Worm (Caenorhabditis elegans) whole organism, late embryonic: ENCODE results near the gene F23A7.4.

Experiments used
- C38D4.7 ChIP-seq: fragments of 200-800 bp; sonication (Bioruptor generic); optimal IDR thresholded peaks from 2 replicates; lab custom pipeline; 2018; ENCODE audit warnings: mild to moderate bottlenecking, missing genetic modification characterization, moderate library complexity, missing compliant biosample characterization
- F13H6.1 ChIP-seq: sonication (generic microtip); optimal IDR thresholded peaks from 2 replicates; lab custom pipeline; 2016; ENCODE audit warnings: missing genetic modification characterization, missing compliant biosample characterization
- K02D7.2 ChIP-seq: sonication (generic microtip); optimal IDR thresholded peaks from 2 replicates; lab custom pipeline; 2017; ENCODE audit warnings: mild to moderate bottlenecking, missing genetic modification characterization, missing compliant biosample characterization
- K09A11.1 ChIP-seq: sonication (generic microtip); optimal IDR thresholded peaks from 2 replicates; lab custom pipeline; 2017; ENCODE audit warnings: antibody characterized with exemption, mild to moderate bottlenecking, missing genetic modification characterization, missing compliant biosample characterization; ENCODE audit not compliant: insufficient read depth
- T23F11.4 ChIP-seq: fragments of 200-800 bp; sonication (Bioruptor generic); optimal IDR thresholded peaks from 2 replicates; lab custom pipeline; 2018; ENCODE audit warnings: mild to moderate bottlenecking, missing genetic modification characterization, missing compliant biosample characterization
- Y22D7AL.16 ChIP-seq: sonication (generic microtip); optimal IDR thresholded peaks from 2 replicates; lab custom pipeline; 2016; ENCODE audit warnings: missing genetic modification characterization, missing compliant biosample characterization
- ahr-1 ChIP-seq: sonication (generic microtip); optimal IDR thresholded peaks from 2 replicates; lab custom pipeline; 2016; ENCODE audit warnings: missing genetic modification characterization, missing compliant biosample characterization
- ceh-14 ChIP-seq: sonication (generic microtip); optimal IDR thresholded peaks from 2 replicates; lab custom pipeline; 2016; ENCODE audit warnings: missing genotype, missing genetic modification characterization, missing compliant biosample characterization
- ceh-18 ChIP-seq: sonication (generic microtip); optimal IDR thresholded peaks from 2 replicates; lab custom pipeline; 2016; ENCODE audit warnings: missing genetic modification characterization, missing compliant biosample characterization
- ceh-19 ChIP-seq: fragments of 200-800 bp; sonication (Bioruptor generic); optimal IDR thresholded peaks from 2 replicates; lab custom pipeline; 2018; ENCODE audit warnings: mild to moderate bottlenecking, missing genetic modification characterization, missing compliant biosample characterization
- ceh-2 ChIP-seq: sonication (generic microtip); optimal IDR thresholded peaks from 2 replicates; lab custom pipeline; 2016; ENCODE audit warnings: missing genotype, missing genetic modification characterization, missing compliant biosample characterization
- ceh-22 ChIP-seq: sonication (generic microtip); optimal IDR thresholded peaks from 2 replicates; lab custom pipeline; 2017; ENCODE audit warnings: missing biosample characterization, missing genetic modification characterization
- ceh-30 ChIP-seq: fragments of 150-350 bp; optimal IDR thresholded peaks from 2 replicates; lab custom pipeline; 2014; ENCODE audit warnings: missing biosample characterization, missing genetic modification characterization
- ceh-31 ChIP-seq: sonication (generic microtip); optimal IDR thresholded peaks from 2 replicates; lab custom pipeline; 2016; ENCODE audit warnings: missing genetic modification characterization, missing compliant biosample characterization
- ceh-34 ChIP-seq: sonication (generic microtip); optimal IDR thresholded peaks from 2 replicates; lab custom pipeline; 2016; ENCODE audit warnings: mild to moderate bottlenecking, missing genetic modification characterization, missing compliant biosample characterization
- ceh-45 ChIP-seq: fragments of 200-800 bp; sonication (Bioruptor generic); IDR thresholded peaks from 2 replicates; pipeline ENCODE4 v1.3.6; 2022; ENCODE audit warnings: missing genetic modification reagents, missing genetic modification characterization, missing compliant biosample characterization
- ceh-48 ChIP-seq: sonication (generic microtip); optimal IDR thresholded peaks from 2 replicates; lab custom pipeline; 2016; ENCODE audit warnings: missing genetic modification characterization, inconsistent platforms, missing compliant biosample characterization
- ceh-6 ChIP-seq: fragments of 200-800 bp; sonication (Bioruptor generic); optimal IDR thresholded peaks from 2 replicates; lab custom pipeline; 2018; ENCODE audit warnings: mild to moderate bottlenecking, missing genetic modification characterization, missing compliant biosample characterization
- ceh-9 ChIP-seq: sonication (generic microtip); optimal IDR thresholded peaks from 2 replicates; lab custom pipeline; 2016; ENCODE audit warnings: mild to moderate bottlenecking, missing genetic modification characterization, inconsistent platforms, missing compliant biosample characterization
- dmd-4 ChIP-seq: sonication (generic microtip); optimal IDR thresholded peaks from 2 replicates; lab custom pipeline; 2016; ENCODE audit warnings: borderline replicate concordance, missing genetic modification characterization, missing compliant biosample characterization
- dve-1 ChIP-seq: sonication (generic microtip); optimal IDR thresholded peaks from 2 replicates; lab custom pipeline; 2017; ENCODE audit warnings: antibody characterized with exemption, mild to moderate bottlenecking, missing genetic modification characterization, missing compliant biosample characterization
- elt-4 ChIP-seq: sonication (generic microtip); optimal IDR thresholded peaks from 2 replicates; lab custom pipeline; 2016; ENCODE audit warnings: missing genetic modification characterization, missing compliant biosample characterization
- ets-4 ChIP-seq: sonication (generic microtip); optimal IDR thresholded peaks from 2 replicates; lab custom pipeline; 2016; ENCODE audit warnings: missing genetic modification characterization, missing compliant biosample characterization
- eyg-1 ChIP-seq: sonication (generic microtip); optimal IDR thresholded peaks from 2 replicates; lab custom pipeline; 2016; ENCODE audit warnings: missing genotype, missing genetic modification characterization, missing compliant biosample characterization
- fax-1 ChIP-seq: sonication (generic microtip); optimal IDR thresholded peaks from 2 replicates; lab custom pipeline; 2016; ENCODE audit warnings: missing genotype, missing genetic modification characterization, missing compliant biosample characterization
- fkh-10 ChIP-seq: fragments of 150-350 bp; optimal IDR thresholded peaks from 2 replicates; lab custom pipeline; 2014; ENCODE audit warnings: missing biosample characterization, missing genetic modification reagents, missing genetic modification characterization
- fkh-6 ChIP-seq: sonication (generic microtip); optimal IDR thresholded peaks from 2 replicates; lab custom pipeline; 2016; ENCODE audit warnings: missing genetic modification characterization, missing compliant biosample characterization
- hlh-15 ChIP-seq: sonication (generic microtip); optimal IDR thresholded peaks from 2 replicates; lab custom pipeline; 2016; ENCODE audit warnings: missing genetic modification characterization, missing compliant biosample characterization
- hlh-30 ChIP-seq: sonication (generic microtip); optimal IDR thresholded peaks from 2 replicates; lab custom pipeline; 2017; ENCODE audit warnings: antibody characterized with exemption, missing genetic modification characterization, missing compliant biosample characterization; ENCODE audit not compliant: insufficient read depth
- hlh-6 ChIP-seq: sonication (generic microtip); optimal IDR thresholded peaks from 2 replicates; lab custom pipeline; 2016; ENCODE audit warnings: missing genotype, missing genetic modification characterization, missing compliant biosample characterization
- hlh-8 ChIP-seq: sonication (generic microtip); optimal IDR thresholded peaks from 2 replicates; lab custom pipeline; 2016; ENCODE audit warnings: missing genotype, missing genetic modification characterization, missing compliant biosample characterization
- lim-6 ChIP-seq: sonication (generic microtip); optimal IDR thresholded peaks from 2 replicates; lab custom pipeline; 2016; ENCODE audit warnings: missing genetic modification characterization, missing compliant biosample characterization
- lin-11 ChIP-seq: fragments of 200-800 bp; sonication (Bioruptor generic); optimal IDR thresholded peaks from 2 replicates; lab custom pipeline; 2018; ENCODE audit warnings: mild to moderate bottlenecking, missing genetic modification characterization, missing compliant biosample characterization
- madf-2 ChIP-seq: sonication (generic microtip); optimal IDR thresholded peaks from 2 replicates; lab custom pipeline; 2017; ENCODE audit warnings: missing genetic modification characterization, missing compliant biosample characterization
- mec-3 ChIP-seq: sonication (generic microtip); optimal IDR thresholded peaks from 2 replicates; lab custom pipeline; 2016; ENCODE audit warnings: borderline replicate concordance, missing genetic modification characterization, missing compliant biosample characterization
- nhr-11 ChIP-seq: fragments of 150-350 bp; optimal IDR thresholded peaks from 2 replicates; lab custom pipeline; 2014; ENCODE audit warnings: missing biosample characterization, missing genetic modification characterization
- nhr-232 ChIP-seq: sonication (generic microtip); optimal IDR thresholded peaks from 2 replicates; lab custom pipeline; 2016; ENCODE audit warnings: missing genetic modification characterization, missing compliant biosample characterization
- pat-9 ChIP-seq: fragments of 200-800 bp; sonication (Bioruptor generic); optimal IDR thresholded peaks from 2 replicates; lab custom pipeline; 2018; ENCODE audit warnings: mild to moderate bottlenecking, missing genetic modification characterization, moderate library complexity, missing compliant biosample characterization
- pax-1 ChIP-seq: fragments of 150-350 bp; optimal IDR thresholded peaks from 2 replicates; lab custom pipeline; 2014; ENCODE audit warnings: missing biosample characterization, missing genetic modification characterization
- pqm-1 ChIP-seq: sonication (generic microtip); optimal IDR thresholded peaks from 2 replicates; lab custom pipeline; 2016; ENCODE audit warnings: missing genetic modification characterization, missing compliant biosample characterization
- pros-1 ChIP-seq: fragments of 150-350 bp; optimal IDR thresholded peaks from 2 replicates; lab custom pipeline; 2014; ENCODE audit warnings: missing biosample characterization, missing genetic modification reagents, missing genetic modification characterization
- sox-4 ChIP-seq: sonication (generic microtip); optimal IDR thresholded peaks from 2 replicates; lab custom pipeline; 2017; ENCODE audit warnings: mild to moderate bottlenecking, missing genetic modification characterization, inconsistent platforms, missing compliant biosample characterization
- syd-9 ChIP-seq: sonication (generic microtip); optimal IDR thresholded peaks from 2 replicates; lab custom pipeline; 2016; ENCODE audit warnings: mild to moderate bottlenecking, missing genetic modification characterization, moderate library complexity, missing compliant biosample characterization
- tbx-2 ChIP-seq: sonication (generic microtip); optimal IDR thresholded peaks from 2 replicates; lab custom pipeline; 2016; ENCODE audit warnings: missing genetic modification characterization, missing compliant biosample characterization
- tbx-7 ChIP-seq: sonication (generic microtip); optimal IDR thresholded peaks from 2 replicates; lab custom pipeline; 2016; ENCODE audit warnings: missing genotype, missing genetic modification characterization, missing compliant biosample characterization
- unc-3 ChIP-seq, 2 experiments: fragments of 200-800 bp in 1 of 2; sonication (Bioruptor generic) in 1 of 2; sonication (generic microtip) in 1 of 2; conservative IDR thresholded peaks in 1 of 2; optimal IDR thresholded peaks in 1 of 2; 2 replicates each; pipeline versions ENCODE4 v1.3.6 to Lab custom; 2016 to 2022; ENCODE audit warnings: missing compliant biosample characterization in 2 of 2, missing genetic modification characterization in 2 of 2, missing genetic modification reagents in 1 of 2
- unc-42 ChIP-seq: sonication (generic microtip); optimal IDR thresholded peaks from 2 replicates; lab custom pipeline; 2016; ENCODE audit warnings: missing genotype, missing genetic modification characterization, missing compliant biosample characterization
- unc-86 ChIP-seq: sonication (generic microtip); optimal IDR thresholded peaks from 2 replicates; lab custom pipeline; 2016; ENCODE audit warnings: missing genetic modification characterization, missing compliant biosample characterization
- zip-5 ChIP-seq: sonication (generic microtip); optimal IDR thresholded peaks from 2 replicates; lab custom pipeline; 2016; ENCODE audit warnings: missing genetic modification characterization, missing compliant biosample characterization
- ztf-16 ChIP-seq: sonication (generic microtip); optimal IDR thresholded peaks from 2 replicates; lab custom pipeline; 2017; ENCODE audit warnings: missing genetic modification characterization, missing compliant biosample characterization

Gene F23A7.4

ce11 chrX:16209660-16210059 is 2.7 kb upstream of the F23A7.4 start (continued):
- TF ChIP-seq zip-5 (peak; percentile 28), mec-3 (no peak), hlh-30 (tag; lab: Kevin White, UChicago) (peak; percentile 74), ztf-16 (tag; lab: Kevin White, UChicago) (peak; percentile 75), hlh-6 (tag; lab: Kevin White, UChicago) (peak; percentile 87), lin-11 (peak; percentile 65), pat-9 (tag; lab: Kevin White, UChicago) (peak; percentile 82), ceh-9 (tag; lab: Kevin White, UChicago) (peak; percentile 63), ceh-34 (peak; percentile 73), pros-1 (tag; lab: Kevin White, UChicago) (no peak), T23F11.4 (GFP tag; lab: Kevin White, UChicago) (peak; percentile 82), K02D7.2 (tag; lab: Kevin White, UChicago) (peak; percentile 69), hlh-15 (tag; lab: Kevin White, UChicago) (peak; percentile 61), K09A11.1 (peak; percentile 78), tbx-7 (tag; lab: Kevin White, UChicago) (peak; percentile 49), elt-4 (tag; lab: Kevin White, UChicago) (no peak), dve-1 (tag; lab: Kevin White, UChicago) (peak; percentile 84), ceh-22 (tag; lab: Kevin White, UChicago) (no peak), ceh-14 (peak; percentile 61), syd-9 (tag; lab: Kevin White, UChicago) (peak; percentile 72), ceh-31 (tag; lab: Kevin White, UChicago) (peak; percentile 81), fax-1 (tag; lab: Kevin White, UChicago) (peak; percentile 77), ceh-45 (GFP tag; lab: Robert Waterston, UW) (peak; percentile 80), sox-4 (tag; lab: Kevin White, UChicago) (peak; percentile 83), nhr-11 (no peak), hlh-8 (tag; lab: Kevin White, UChicago) (peak; percentile 54), ceh-30 (tag; lab: Kevin White, UChicago) (peak; percentile 87), ets-4 (tag; lab: Kevin White, UChicago) (peak; percentile 13), Y22D7AL.16 (tag; lab: Kevin White, UChicago) (peak; percentile 79), F13H6.1 (tag; lab: Kevin White, UChicago) (peak; percentile 76), eyg-1 (peak; percentile 48), dmd-4 (tag; lab: Kevin White, UChicago) (peak; percentile 74), nhr-232 (tag; lab: Kevin White, UChicago) (peak; percentile 75), unc-3 (GFP tag; conservative IDR thresholded peaks at IDR 0.05; lab: Robert Waterston, UW) (peak; percentile 88), unc-3 (tag; optimal IDR thresholded peaks at IDR 0.05; lab: Kevin White, UChicago) (peak; percentile 14), ceh-18 (tag; lab: Kevin White, UChicago) (peak; percentile 84), ahr-1 (tag; lab: Kevin White, UChicago) (peak; percentile 46), C38D4.7 (GFP tag; lab: Kevin White, UChicago) (peak; percentile 77), ceh-48 (tag; lab: Kevin White, UChicago) (peak; percentile 68), pax-1 (tag; lab: Kevin White, UChicago) (peak; percentile 18), fkh-6 (tag; lab: Kevin White, UChicago) (peak; percentile 71), ceh-6 (GFP tag; lab: Kevin White, UChicago) (peak; percentile 86), tbx-2 (tag; lab: Kevin White, UChicago) (peak; percentile 80)

- TF ChIP-seq lim-6 (tag; lab: Kevin White, UChicago) (no peak), tbx-7 (tag; lab: Kevin White, UChicago) (no peak), C38D4.7 (GFP tag; lab: Kevin White, UChicago) (no peak), ceh-19 (no peak), mec-3 (no peak), dmd-4 (tag; lab: Kevin White, UChicago) (no peak), ztf-16 (tag; lab: Kevin White, UChicago) (no peak), fkh-10 (GFP tag; lab: Kevin White, UChicago) (no peak), elt-4 (tag; lab: Kevin White, UChicago) (no peak), pqm-1 (tag; lab: Kevin White, UChicago) (no peak), dve-1 (tag; lab: Kevin White, UChicago) (no peak), ceh-48 (tag; lab: Kevin White, UChicago) (no peak), ceh-2 (no peak), madf-2 (tag; lab: Kevin White, UChicago) (no peak), unc-42 (no peak), unc-86 (tag; lab: Kevin White, UChicago) (no peak), hlh-15 (tag; lab: Kevin White, UChicago) (no peak), tbx-2 (tag; lab: Kevin White, UChicago) (no peak)
Observed at ce11 chrX:16210518-16210917, 1.9 kb upstream of the F23A7.4 start, which contains the start of gene R11.4. Gene R11.4, minus strand, starts transcription at chrX:16210618.
